Worm (Caenorhabditis elegans) whole organism, L4 larva: Measurements from ENCODE around the gene cat-4.
A peak's percentile ranks its signal among the peaks of the same experiment; 100 is the strongest.

Experiments used
- T20F7.1 ChIP-seq: fragments of 200-800 bp; sonication (Bioruptor generic); optimal IDR thresholded peaks from 2 replicates; lab custom pipeline; 2018; ENCODE audit warnings: mild to moderate bottlenecking, missing genetic modification characterization, missing compliant biosample characterization
- Y5F2A.4 ChIP-seq: fragments of 200-800 bp; sonication (Bioruptor generic); optimal IDR thresholded peaks from 2 replicates; lab custom pipeline; 2018; ENCODE audit warnings: mild to moderate bottlenecking, missing genetic modification characterization, missing compliant biosample characterization
- Y75B8A.6 ChIP-seq: fragments of 200-800 bp; sonication (Bioruptor generic); IDR thresholded peaks from 2 replicates; pipeline ENCODE4 v1.3.6; 2022; ENCODE audit warnings: missing genetic modification reagents, missing genetic modification characterization, missing compliant biosample characterization
- ZK337.2 ChIP-seq: fragments of 200-800 bp; sonication (Bioruptor generic); IDR thresholded peaks from 2 replicates; pipeline ENCODE4 v1.3.6; 2022; ENCODE audit warnings: missing genetic modification reagents, missing genetic modification characterization, missing compliant biosample characterization
- ZK546.5 ChIP-seq, 2 experiments: sonication (generic microtip); optimal IDR thresholded peaks; 2 replicates each; lab custom pipeline; 2017; ENCODE audit warnings: missing biosample characterization in 2 of 2, missing genetic modification characterization in 2 of 2
- arid-1 ChIP-seq: fragments of 200-800 bp; sonication (Bioruptor generic); conservative IDR thresholded peaks from 2 replicates; pipeline ENCODE4 v1.3.6; 2022; ENCODE audit warnings: missing genetic modification reagents, missing genetic modification characterization, missing compliant biosample characterization
- ceh-20 ChIP-seq: fragments of 200-800 bp; sonication (Bioruptor generic); IDR thresholded peaks from 2 replicates; pipeline ENCODE4 v1.3.6; 2022; ENCODE audit warnings: missing genetic modification reagents, missing genetic modification characterization, missing compliant biosample characterization
- ceh-32 ChIP-seq: sonication (generic microtip); optimal IDR thresholded peaks from 2 replicates; lab custom pipeline; 2016; ENCODE audit warnings: mild to moderate bottlenecking, missing genetic modification characterization, missing compliant biosample characterization; ENCODE audit not compliant: poor library complexity
- ceh-62 ChIP-seq: sonication (generic microtip); optimal IDR thresholded peaks from 2 replicates; lab custom pipeline; 2017; ENCODE audit warnings: missing biosample characterization, missing genetic modification characterization
- ceh-82 ChIP-seq: sonication (generic microtip); optimal IDR thresholded peaks from 2 replicates; lab custom pipeline; 2017; ENCODE audit warnings: missing biosample characterization, missing genetic modification characterization
- cey-2 ChIP-seq: sonication (generic microtip); optimal IDR thresholded peaks from 3 replicates; lab custom pipeline; 2017; ENCODE audit warnings: missing genetic modification characterization, mild to moderate bottlenecking, missing compliant biosample characterization, antibody characterized with exemption, borderline replicate concordance; ENCODE audit not compliant: insufficient read depth
- daf-19 ChIP-seq: fragments of 200-800 bp; sonication (Bioruptor generic); conservative IDR thresholded peaks from 2 replicates; pipeline ENCODE4 v1.3.6; 2022; ENCODE audit warnings: missing genetic modification characterization, missing compliant biosample characterization
- dmd-8 ChIP-seq: fragments of 200-800 bp; sonication (Bioruptor generic); IDR thresholded peaks from 2 replicates; pipeline ENCODE4 v1.3.6; 2022; ENCODE audit warnings: missing genetic modification characterization, missing compliant biosample characterization
- dmd-9 ChIP-seq: fragments of 200-800 bp; sonication (Bioruptor generic); IDR thresholded peaks from 2 replicates; pipeline ENCODE4 v1.3.6; 2022; ENCODE audit warnings: missing genetic modification reagents, missing genetic modification characterization, missing compliant biosample characterization
- dpl-1 ChIP-seq: fragments of 150-350 bp; optimal IDR thresholded peaks from 2 replicates; lab custom pipeline; 2014; ENCODE audit warnings: missing biosample characterization, missing genetic modification reagents, missing genetic modification characterization
- egl-27 ChIP-seq: sonication (generic microtip); optimal IDR thresholded peaks from 3 replicates; lab custom pipeline; 2017; ENCODE audit warnings: missing biosample characterization, missing genetic modification reagents, missing genetic modification characterization
- fos-1 ChIP-seq: fragments of 150-350 bp; optimal IDR thresholded peaks from 2 replicates; lab custom pipeline; 2014; ENCODE audit warnings: missing biosample characterization, missing genetic modification characterization
- hif-1 ChIP-seq, 2 experiments: sonication (generic microtip); optimal IDR thresholded peaks; 2 replicates each; lab custom pipeline; 2016 to 2017; ENCODE audit warnings: missing compliant biosample characterization in 2 of 2, missing genetic modification characterization in 2 of 2, missing genetic modification reagents in 2 of 2, missing genotype in 2 of 2, mild to moderate bottlenecking in 1 of 2
- lin-1 ChIP-seq: fragments of 200-800 bp; sonication (Bioruptor generic); IDR thresholded peaks from 2 replicates; pipeline ENCODE4 v1.3.6; 2022; ENCODE audit warnings: missing genetic modification reagents, missing genetic modification characterization, missing compliant biosample characterization
- lin-15B ChIP-seq: fragments of 150-350 bp; sonication (generic microtip); optimal IDR thresholded peaks from 3 replicates; lab custom pipeline; 2014; ENCODE audit warnings: missing biosample characterization, missing genetic modification characterization
- lsy-2 ChIP-seq, 2 experiments: fragments of 150-350 bp in 1 of 2; sonication (generic microtip) in 1 of 2; optimal IDR thresholded peaks; 2 replicates each; lab custom pipeline; 2014 to 2017; ENCODE audit warnings: missing biosample characterization in 2 of 2, missing genetic modification characterization in 2 of 2
- madf-9 ChIP-seq: fragments of 200-800 bp; sonication (Bioruptor generic); conservative IDR thresholded peaks from 2 replicates; pipeline ENCODE4 v1.3.6; 2022; ENCODE audit warnings: missing genetic modification reagents, missing genetic modification characterization, missing compliant biosample characterization
- mdl-1 ChIP-seq, 2 experiments: fragments of 150-350 bp in 1 of 2; sonication (generic microtip) in 1 of 2; optimal IDR thresholded peaks; 2 replicates each; lab custom pipeline; 2014 to 2017; ENCODE audit warnings: missing biosample characterization in 2 of 2, missing genetic modification characterization in 2 of 2
- mdt-29 ChIP-seq: fragments of 200-800 bp; sonication (Bioruptor generic); IDR thresholded peaks from 2 replicates; pipeline ENCODE4 v1.3.6; 2022; ENCODE audit warnings: missing genetic modification reagents, missing genetic modification characterization, missing compliant biosample characterization
- mes-2 ChIP-seq: sonication (generic microtip); optimal IDR thresholded peaks from 2 replicates; lab custom pipeline; 2016; ENCODE audit warnings: missing genotype, mild to moderate bottlenecking, missing genetic modification characterization, missing compliant biosample characterization; ENCODE audit not compliant: poor library complexity, severe bottlenecking
- mxl-2 ChIP-seq: fragments of 200-800 bp; sonication (Bioruptor generic); conservative IDR thresholded peaks from 2 replicates; pipeline ENCODE4 v1.3.6; 2022; ENCODE audit warnings: missing genetic modification reagents, missing genetic modification characterization, missing compliant biosample characterization
- mxl-3 ChIP-seq: fragments of 200-800 bp; sonication (Bioruptor generic); optimal IDR thresholded peaks from 2 replicates; lab custom pipeline; 2018; ENCODE audit warnings: mild to moderate bottlenecking, missing genetic modification characterization, missing compliant biosample characterization
- nhr-10 ChIP-seq: fragments of 150-350 bp; optimal IDR thresholded peaks from 2 replicates; lab custom pipeline; 2014; ENCODE audit warnings: missing biosample characterization, missing genetic modification characterization
- nhr-102 ChIP-seq: sonication (generic microtip); optimal IDR thresholded peaks from 2 replicates; lab custom pipeline; 2016; ENCODE audit warnings: mild to moderate bottlenecking, missing genetic modification characterization, moderate library complexity, missing compliant biosample characterization
- nhr-11 ChIP-seq: fragments of 150-350 bp; optimal IDR thresholded peaks from 2 replicates; lab custom pipeline; 2014; ENCODE audit warnings: missing biosample characterization, missing genetic modification characterization
- nhr-237 ChIP-seq: sonication (generic microtip); optimal IDR thresholded peaks from 2 replicates; lab custom pipeline; 2017; ENCODE audit warnings: missing biosample characterization, missing genetic modification characterization
- nhr-25 ChIP-seq: sonication (generic microtip); optimal IDR thresholded peaks from 2 replicates; lab custom pipeline; 2017; ENCODE audit warnings: missing genetic modification characterization, mild to moderate bottlenecking, missing compliant biosample characterization, antibody characterized with exemption, moderate library complexity, borderline replicate concordance; ENCODE audit not compliant: insufficient read depth
- nhr-28 ChIP-seq: fragments of 150-350 bp; optimal IDR thresholded peaks from 2 replicates; lab custom pipeline; 2014; ENCODE audit warnings: missing biosample characterization, missing genetic modification characterization
- nhr-42 ChIP-seq: fragments of 200-800 bp; sonication (Bioruptor generic); IDR thresholded peaks from 2 replicates; pipeline ENCODE4 v1.3.6; 2022; ENCODE audit warnings: missing genetic modification characterization, missing compliant biosample characterization
- nhr-48 ChIP-seq: sonication (generic microtip); optimal IDR thresholded peaks from 2 replicates; lab custom pipeline; 2016; ENCODE audit warnings: mild to moderate bottlenecking, missing genetic modification characterization, missing compliant biosample characterization
- nhr-76 ChIP-seq: fragments of 150-350 bp; optimal IDR thresholded peaks from 2 replicates; lab custom pipeline; 2014; ENCODE audit warnings: missing biosample characterization, missing genetic modification characterization
- pha-4 ChIP-seq, 2 experiments: fragments of 150-350 bp in 1 of 2; fragments of 200-800 bp in 1 of 2; sonication (Bioruptor generic) in 1 of 2; IDR thresholded peaks in 1 of 2; optimal IDR thresholded peaks in 1 of 2; 2 replicates each; pipeline versions ENCODE4 v1.3.6 to Lab custom; 2014 to 2022; ENCODE audit warnings: missing genetic modification characterization in 2 of 2, missing genetic modification reagents in 2 of 2, missing biosample characterization in 1 of 2, missing compliant biosample characterization in 1 of 2
- pqm-1 ChIP-seq: sonication (generic microtip); optimal IDR thresholded peaks from 2 replicates; lab custom pipeline; 2017; ENCODE audit warnings: missing biosample characterization, missing genetic modification characterization
- rbr-2 ChIP-seq: sonication (generic microtip); optimal IDR thresholded peaks from 2 replicates; lab custom pipeline; 2016; ENCODE audit warnings: missing genotype, missing genetic modification characterization, missing compliant biosample characterization
- skn-1 ChIP-seq: fragments of 150-350 bp; optimal IDR thresholded peaks from 2 replicates; lab custom pipeline; 2014; ENCODE audit warnings: missing biosample characterization, missing genetic modification characterization
- spr-3 ChIP-seq: fragments of 200-800 bp; sonication (Bioruptor generic); optimal IDR thresholded peaks from 2 replicates; lab custom pipeline; 2018; ENCODE audit warnings: mild to moderate bottlenecking, missing genetic modification characterization, missing compliant biosample characterization
- tag-97 ChIP-seq: fragments of 200-800 bp; sonication (Bioruptor generic); IDR thresholded peaks from 2 replicates; pipeline ENCODE4 v1.3.6; 2022; ENCODE audit warnings: missing genetic modification characterization, missing compliant biosample characterization
- unc-130 ChIP-seq: sonication (generic microtip); optimal IDR thresholded peaks from 2 replicates; lab custom pipeline; 2016; ENCODE audit warnings: missing genetic modification reagents, missing genetic modification characterization, missing compliant biosample characterization
- unc-39 ChIP-seq: sonication (generic microtip); optimal IDR thresholded peaks from 2 replicates; lab custom pipeline; 2017; ENCODE audit warnings: missing biosample characterization, missing genetic modification characterization
- vab-7 ChIP-seq: fragments of 200-800 bp; sonication (Bioruptor generic); IDR thresholded peaks from 2 replicates; pipeline ENCODE4 v1.3.6; 2022; ENCODE audit warnings: missing genetic modification reagents, missing genetic modification characterization, missing compliant biosample characterization
- zag-1 ChIP-seq: fragments of 150-350 bp; optimal IDR thresholded peaks from 2 replicates; lab custom pipeline; 2014; ENCODE audit warnings: missing biosample characterization, missing genetic modification characterization
- zfp-2 ChIP-seq: sonication (generic microtip); optimal IDR thresholded peaks from 2 replicates; lab custom pipeline; 2016; ENCODE audit warnings: mild to moderate bottlenecking, missing genetic modification characterization, missing compliant biosample characterization
- zip-11 ChIP-seq: fragments of 200-800 bp; sonication (Bioruptor generic); IDR thresholded peaks from 2 replicates; pipeline ENCODE4 v1.3.6; 2022; ENCODE audit warnings: missing genetic modification characterization, missing compliant biosample characterization
- zip-2 ChIP-seq: fragments of 150-350 bp; optimal IDR thresholded peaks from 2 replicates; lab custom pipeline; 2014; ENCODE audit warnings: missing biosample characterization, missing genetic modification characterization
- ztf-11 ChIP-seq: fragments of 150-350 bp; optimal IDR thresholded peaks from 2 replicates; lab custom pipeline; 2014; ENCODE audit warnings: missing biosample characterization, missing genetic modification characterization

cat-4 gene

DNA sequence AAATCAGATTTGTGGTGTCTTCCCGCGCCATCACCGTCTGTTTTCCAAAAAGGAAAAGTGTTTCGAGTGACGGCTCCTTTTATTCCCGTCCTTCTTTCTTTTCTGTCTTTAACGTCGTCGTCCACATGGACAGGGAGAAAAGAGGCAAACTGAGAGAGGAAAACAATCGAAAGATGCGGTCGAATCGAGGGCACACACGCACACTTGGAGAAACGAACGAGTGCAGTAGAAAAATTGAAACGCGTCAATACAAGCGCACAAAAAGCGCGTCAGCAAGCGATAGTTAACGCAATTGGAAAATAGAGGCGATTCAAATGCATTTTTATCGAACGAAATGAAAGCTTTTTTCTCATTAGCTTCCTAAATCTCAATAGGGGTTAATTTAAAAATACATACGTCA, 27.9 kb upstream of the cat-4 start (continued):
- TF ChIP-seq daf-19 (GFP tag; lab: Robert Waterston, UW) (peak; percentile 86), nhr-10 (tag; lab: Kevin White, UChicago) (no peak), mdt-29 (GFP tag; lab: Robert Waterston, UW) (no peak), zip-2 (no peak), pha-4 (GFP tag; IDR thresholded peaks at IDR 0.05; lab: Robert Waterston, UW) (peak; percentile 63; the same call in 1 of the 2 replicates), pha-4 (tag; optimal IDR thresholded peaks at IDR 0.05; lab: Kevin White, UChicago) (peak; percentile 92), ceh-82 (tag; lab: Kevin White, UChicago) (no peak), madf-9 (GFP tag; lab: Robert Waterston, UW) (no peak; the same call in 1 of the 2 replicates), unc-39 (tag; lab: Kevin White, UChicago) (no peak), nhr-11 (tag; lab: Kevin White, UChicago) (peak; percentile 94), mdl-1 (tag; optimal IDR thresholded peaks at IDR 0.05; lab: Kevin White, UChicago) (peak in 1 of 2 experiments; percentile 90), arid-1 (GFP tag; lab: Robert Waterston, UW) (0 out of 2 replicates have a peak, but pooled peaks have one; percentile 10), tag-97 (no peak), ceh-62 (tag; lab: Kevin White, UChicago) (no peak), zip-11 (no peak), unc-130 (peak; percentile 46), rbr-2 (tag; lab: Kevin White, UChicago) (peak; percentile 93), nhr-25 (peak; percentile 12), lin-1 (0 out of 2 replicates have a peak, but pooled peaks have one; percentile 29), Y75B8A.6 (GFP tag; lab: Robert Waterston, UW) (no peak), zfp-2 (peak; percentile 6), dmd-9 (0 out of 2 replicates have a peak, but pooled peaks have one; percentile 35), ceh-20 (peak; percentile 76), pqm-1 (no peak), spr-3 (GFP tag; lab: Kevin White, UChicago) (peak; percentile 62), vab-7 (GFP tag; lab: Robert Waterston, UW) (peak; percentile 37; the same call in 1 of the 2 replicates), nhr-76 (tag; lab: Kevin White, UChicago) (no peak), lin-15B (tag; lab: Kevin White, UChicago) (peak; percentile 8), ZK337.2 (no peak), mes-2 (tag; lab: Kevin White, UChicago) (peak; percentile 91), nhr-237 (tag; lab: Kevin White, UChicago) (no peak), nhr-42 (GFP tag; lab: Robert Waterston, UW) (peak; percentile 71; the same call in 1 of the 2 replicates), mxl-2 (GFP tag; lab: Robert Waterston, UW) (no peak), Y5F2A.4 (GFP tag; lab: Kevin White, UChicago) (no peak), nhr-28 (tag; lab: Kevin White, UChicago) (peak; percentile 90), ztf-11 (tag; lab: Kevin White, UChicago) (no peak), mxl-3 (GFP tag; lab: Kevin White, UChicago) (peak; percentile 94), ceh-32 (tag; lab: Kevin White, UChicago) (no peak), hif-1 (tag; optimal IDR thresholded peaks at IDR 0.05; lab: Kevin White, UChicago) (peak; percentile 47 to 81), T20F7.1 (GFP tag; lab: Kevin White, UChicago) (peak; percentile 81), dmd-8 (no peak), zag-1 (tag; lab: Kevin White, UChicago) (no peak), ZK546.5 (tag; optimal IDR thresholded peaks at IDR 0.05; lab: Kevin White, UChicago) (peak in 1 of 2 experiments; percentile 3), dpl-1 (GFP tag; lab: Kevin White, UChicago) (peak; percentile 96), skn-1 (tag; lab: Kevin White, UChicago) (no peak), nhr-102 (tag; lab: Kevin White, UChicago) (peak; percentile 81), lsy-2 (tag; optimal IDR thresholded peaks at IDR 0.05; lab: Kevin White, UChicago) (peak; percentile 75 to 93), egl-27 (tag; lab: Kevin White, UChicago) (no peak), cey-2 (tag; lab: Kevin White, UChicago) (no peak), nhr-48 (tag; lab: Kevin White, UChicago) (peak; percentile 83), fos-1 (no peak)
